Worm (Caenorhabditis elegans) whole organism, L1 larva: ENCODE results near the gene ZK546.5.

ENCODE experiments used
- ceh-82 ChIP-seq, 3 experiments: fragments of 150-350 bp in 1 of 3; sonication (generic microtip) in 2 of 3; optimal IDR thresholded peaks; 2 replicates each; lab custom pipeline; 2014 to 2017; ENCODE audit warnings: missing biosample characterization in 3 of 3, missing genetic modification characterization in 3 of 3
- ces-1 ChIP-seq: fragments of 150-350 bp; optimal IDR thresholded peaks from 2 replicates; lab custom pipeline; 2014; ENCODE audit warnings: missing biosample characterization, missing genetic modification reagents, missing genetic modification characterization
- dsc-1 ChIP-seq: sonication (generic microtip); optimal IDR thresholded peaks from 2 replicates; lab custom pipeline; 2016; ENCODE audit warnings: mild to moderate bottlenecking, missing genetic modification characterization, missing compliant biosample characterization

DNA sequence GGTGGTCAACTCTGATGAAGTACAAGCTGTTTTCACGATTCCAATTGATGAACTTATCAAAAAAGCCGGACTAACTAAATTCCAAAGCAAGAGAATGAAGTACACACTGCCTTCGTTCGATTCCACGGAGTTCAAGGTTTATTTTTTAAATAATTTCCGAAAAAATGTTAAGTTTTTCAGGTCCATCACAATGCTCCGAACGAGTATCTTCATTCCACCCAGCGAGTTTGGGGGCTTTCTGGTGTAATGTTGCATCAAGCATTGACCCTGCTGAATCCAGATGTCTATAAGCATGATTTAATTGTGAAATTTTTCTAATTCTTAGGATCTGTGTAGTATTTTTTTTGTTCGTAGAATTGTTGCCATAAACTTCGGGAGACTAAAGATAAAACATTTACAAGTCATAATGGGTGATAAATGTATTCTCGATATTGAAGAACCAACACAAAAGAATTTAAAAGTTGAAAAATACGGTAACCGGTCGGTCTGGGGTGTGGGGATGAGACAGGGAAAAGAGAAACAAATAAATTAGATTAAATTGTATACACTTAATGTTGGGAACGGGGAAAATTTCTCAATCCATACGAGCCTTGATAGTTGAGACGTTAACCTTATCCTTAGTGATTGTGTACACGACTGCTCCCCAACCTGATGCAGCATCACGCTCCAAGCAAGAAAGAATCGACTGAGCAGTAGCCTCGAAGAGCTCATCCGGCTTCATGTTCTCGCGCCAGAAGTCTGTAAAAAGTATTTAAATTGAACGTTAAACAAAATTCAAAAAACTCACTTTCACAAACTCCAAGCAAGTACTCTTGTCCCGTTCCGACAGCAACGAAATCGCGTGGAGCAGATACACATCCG, 18.7 kb downstream of the ZK546.5 start:
- TF ChIP-seq ceh-82 (tag; optimal IDR thresholded peaks at IDR 0.05; lab: Kevin White, UChicago) (no peak), dsc-1 (tag; lab: Kevin White, UChicago) (peak; percentile 32), ces-1 (GFP tag; lab: Kevin White, UChicago) (no peak)
